Worm (Caenorhabditis elegans) whole organism, young adult: ENCODE results near the gene C39F7.1.
A peak's percentile ranks its signal among the peaks of the same experiment; 100 is the strongest.

Experiments
- C06A6.2 ChIP-seq: fragments of 200-800 bp; sonication (Bioruptor generic); conservative IDR thresholded peaks from 2 replicates; pipeline ENCODE4 v1.3.6; 2022; ENCODE audit warnings: missing genetic modification characterization, missing compliant biosample characterization
- C17E4.6 ChIP-seq: fragments of 200-800 bp; sonication (Bioruptor generic); IDR thresholded peaks from 2 replicates; pipeline ENCODE4 v1.3.6; 2022; ENCODE audit warnings: missing genetic modification reagents, missing genetic modification characterization, missing compliant biosample characterization
- D2030.7 ChIP-seq: fragments of 200-800 bp; sonication (Bioruptor generic); IDR thresholded peaks from 2 replicates; pipeline ENCODE4 v1.3.6; 2022; ENCODE audit warnings: missing genetic modification reagents, missing genetic modification characterization, missing compliant biosample characterization
- F23B12.7 ChIP-seq: sonication (generic microtip); optimal IDR thresholded peaks from 2 replicates; lab custom pipeline; 2017; ENCODE audit warnings: missing genetic modification characterization, mild to moderate bottlenecking, missing compliant biosample characterization, antibody characterized with exemption, moderate library complexity; ENCODE audit not compliant: insufficient read depth
- F37B4.10 ChIP-seq: fragments of 200-800 bp; sonication (Bioruptor generic); IDR thresholded peaks from 2 replicates; pipeline ENCODE4 v1.3.6; 2022; ENCODE audit warnings: missing genetic modification characterization, missing compliant biosample characterization
- F52B5.7 ChIP-seq: sonication (generic microtip); optimal IDR thresholded peaks from 2 replicates; lab custom pipeline; 2016; ENCODE audit warnings: mild to moderate bottlenecking, missing genetic modification characterization, missing compliant biosample characterization
- K12H6.12 ChIP-seq: fragments of 200-800 bp; sonication (Bioruptor generic); optimal IDR thresholded peaks from 2 replicates; lab custom pipeline; 2018; ENCODE audit warnings: mild to moderate bottlenecking, missing genetic modification characterization, missing compliant biosample characterization
- Y53G8AR.9 ChIP-seq: fragments of 200-800 bp; sonication (Bioruptor generic); conservative IDR thresholded peaks from 2 replicates; pipeline ENCODE4 v1.3.6; 2022; ENCODE audit warnings: missing genetic modification reagents, missing genetic modification characterization, missing compliant biosample characterization
- Y67H2A.10 ChIP-seq: fragments of 200-800 bp; sonication (Bioruptor generic); conservative IDR thresholded peaks from 2 replicates; pipeline ENCODE4 v1.3.6; 2022; ENCODE audit warnings: missing genetic modification reagents, missing genetic modification characterization, missing compliant biosample characterization
- ama-1 ChIP-seq, 3 experiments: fragments of 150-350 bp in 1 of 3; sonication (generic microtip) in 2 of 3; optimal IDR thresholded peaks; 2 replicates each; lab custom pipeline; 2014 to 2018; ENCODE audit warnings: missing biosample characterization in 2 of 3, missing genetic modification characterization in 2 of 3, missing genetic modification reagents in 2 of 3
- attf-5 ChIP-seq: fragments of 200-800 bp; sonication (Bioruptor generic); optimal IDR thresholded peaks from 2 replicates; lab custom pipeline; 2018; ENCODE audit warnings: mild to moderate bottlenecking, missing genetic modification characterization, missing compliant biosample characterization
- cebp-1 ChIP-seq, 2 experiments: fragments of 200-800 bp in 1 of 2; sonication (Bioruptor generic) in 1 of 2; sonication (generic microtip) in 1 of 2; IDR thresholded peaks in 1 of 2; optimal IDR thresholded peaks in 1 of 2; 2 replicates each; pipeline versions ENCODE4 v1.3.6 to Lab custom; 2017 to 2022; ENCODE audit warnings: missing compliant biosample characterization in 2 of 2, missing genetic modification characterization in 2 of 2, mild to moderate bottlenecking in 1 of 2, missing genetic modification reagents in 1 of 2, moderate library complexity in 1 of 2
- ceh-40 ChIP-seq: fragments of 200-800 bp; sonication (Bioruptor generic); IDR thresholded peaks from 2 replicates; pipeline ENCODE4 v1.3.6; 2022; ENCODE audit warnings: missing genetic modification characterization, missing compliant biosample characterization
- ceh-91 ChIP-seq: fragments of 200-800 bp; sonication (Bioruptor generic); IDR thresholded peaks from 2 replicates; pipeline ENCODE4 v1.3.6; 2022; ENCODE audit warnings: missing genetic modification reagents, missing genetic modification characterization, missing compliant biosample characterization
- dox-1 ChIP-seq: fragments of 200-800 bp; sonication (Bioruptor generic); IDR thresholded peaks from 2 replicates; pipeline ENCODE4 v1.3.6; 2022; ENCODE audit warnings: missing genetic modification reagents, missing genetic modification characterization, missing compliant biosample characterization
- dpl-1 ChIP-seq: fragments of 150-350 bp; optimal IDR thresholded peaks from 2 replicates; lab custom pipeline; 2014; ENCODE audit warnings: missing biosample characterization, missing genetic modification reagents, missing genetic modification characterization
- hlh-12 ChIP-seq: sonication (generic microtip); optimal IDR thresholded peaks from 2 replicates; lab custom pipeline; 2016; ENCODE audit warnings: missing genetic modification characterization, missing compliant biosample characterization
- hmg-1.2 ChIP-seq: fragments of 200-800 bp; sonication (Bioruptor generic); IDR thresholded peaks from 2 replicates; pipeline ENCODE4 v1.3.6; 2022; ENCODE audit warnings: missing genetic modification reagents, missing genetic modification characterization, missing compliant biosample characterization
- let-607 ChIP-seq, 2 experiments: fragments of 200-800 bp in 1 of 2; sonication (Bioruptor generic) in 1 of 2; sonication (generic microtip) in 1 of 2; optimal IDR thresholded peaks; 2 replicates each; lab custom pipeline; 2016 to 2018; ENCODE audit warnings: mild to moderate bottlenecking in 2 of 2, missing compliant biosample characterization in 2 of 2, missing genetic modification characterization in 2 of 2, moderate library complexity in 2 of 2, missing genotype in 1 of 2
- lin-35 ChIP-seq, 3 experiments: fragments of 150-350 bp in 2 of 3; sonication (generic microtip) in 1 of 3; optimal IDR thresholded peaks; 2 replicates each; lab custom pipeline; 2014 to 2018; ENCODE audit warnings: missing biosample characterization in 3 of 3, missing genetic modification characterization in 3 of 3, missing genetic modification reagents in 3 of 3
- lin-40 ChIP-seq: sonication (generic microtip); optimal IDR thresholded peaks from 2 replicates; lab custom pipeline; 2016; ENCODE audit warnings: missing genetic modification characterization, mild to moderate bottlenecking, missing compliant biosample characterization, missing genotype, missing genetic modification reagents
- lin-54 ChIP-seq: fragments of 200-800 bp; sonication (Bioruptor generic); optimal IDR thresholded peaks from 2 replicates; lab custom pipeline; 2018; ENCODE audit warnings: mild to moderate bottlenecking, missing genetic modification characterization, missing compliant biosample characterization
- lsl-1 ChIP-seq: fragments of 200-800 bp; sonication (Bioruptor generic); optimal IDR thresholded peaks from 2 replicates; lab custom pipeline; 2018; ENCODE audit warnings: mild to moderate bottlenecking, missing genetic modification characterization, moderate library complexity, missing compliant biosample characterization
- lsy-27 ChIP-seq: sonication (generic microtip); optimal IDR thresholded peaks from 2 replicates; lab custom pipeline; 2017; ENCODE audit warnings: missing genetic modification characterization, mild to moderate bottlenecking, missing compliant biosample characterization, antibody characterized with exemption, missing genotype, borderline replicate concordance; ENCODE audit not compliant: insufficient read depth
- madf-10 ChIP-seq: sonication (generic microtip); optimal IDR thresholded peaks from 2 replicates; lab custom pipeline; 2016; ENCODE audit warnings: mild to moderate bottlenecking, missing genetic modification characterization, missing compliant biosample characterization
- madf-3 ChIP-seq: fragments of 200-800 bp; sonication (Bioruptor generic); IDR thresholded peaks from 2 replicates; pipeline ENCODE4 v1.3.6; 2022; ENCODE audit warnings: missing genetic modification reagents, missing genetic modification characterization, missing compliant biosample characterization
- mcd-1 ChIP-seq: fragments of 200-800 bp; sonication (Bioruptor generic); IDR thresholded peaks from 2 replicates; pipeline ENCODE4 v1.3.6; 2022; ENCODE audit warnings: missing genetic modification reagents, missing genetic modification characterization, missing compliant biosample characterization
- nfya-1 ChIP-seq: sonication (generic microtip); optimal IDR thresholded peaks from 2 replicates; lab custom pipeline; 2017; ENCODE audit warnings: antibody characterized with exemption, missing compliant biosample characterization, missing genetic modification characterization, borderline replicate concordance; ENCODE audit not compliant: insufficient read depth
- nhr-80 ChIP-seq: sonication (generic microtip); optimal IDR thresholded peaks from 2 replicates; lab custom pipeline; 2016; ENCODE audit warnings: missing genetic modification characterization, missing compliant biosample characterization
- pbrm-1 ChIP-seq: fragments of 200-800 bp; sonication (Bioruptor generic); IDR thresholded peaks from 2 replicates; pipeline ENCODE4 v1.3.6; 2022; ENCODE audit warnings: missing genetic modification reagents, missing genetic modification characterization, missing compliant biosample characterization
- sdz-38 ChIP-seq: sonication (generic microtip); optimal IDR thresholded peaks from 2 replicates; lab custom pipeline; 2016; ENCODE audit warnings: missing genotype, missing genetic modification characterization, missing compliant biosample characterization
- sea-2 ChIP-seq: fragments of 200-800 bp; sonication (Bioruptor generic); IDR thresholded peaks from 2 replicates; pipeline ENCODE4 v1.3.6; 2022; ENCODE audit warnings: missing genetic modification characterization, missing compliant biosample characterization
- snpc-4 ChIP-seq, 5 experiments: fragments of 150-350 bp in 1 of 5; sonication (generic microtip) in 4 of 5; optimal IDR thresholded peaks; 2 replicates each; lab custom pipeline; 2014 to 2018; ENCODE audit warnings: missing genetic modification characterization in 5 of 5, missing biosample characterization in 3 of 5, antibody characterized with exemption in 2 of 5, mild to moderate bottlenecking in 2 of 5, missing compliant biosample characterization in 2 of 5, missing genotype in 2 of 5, moderate library complexity in 2 of 5, missing genetic modification reagents in 1 of 5
- tbp1 ChIP-seq: fragments of 200-800 bp; sonication (Bioruptor generic); optimal IDR thresholded peaks from 2 replicates; lab custom pipeline; 2018; ENCODE audit warnings: mild to moderate bottlenecking, missing genetic modification characterization, missing compliant biosample characterization
- zfh-2 ChIP-seq: fragments of 200-800 bp; sonication (Bioruptor generic); conservative IDR thresholded peaks from 2 replicates; pipeline ENCODE4 v1.3.6; 2022; ENCODE audit warnings: missing genetic modification reagents, missing genetic modification characterization, missing compliant biosample characterization
- ztf-18 ChIP-seq: sonication (generic microtip); optimal IDR thresholded peaks from 2 replicates; lab custom pipeline; 2016; ENCODE audit warnings: missing genotype, mild to moderate bottlenecking, missing genetic modification characterization, missing compliant biosample characterization

C39F7.1 gene

DNA sequence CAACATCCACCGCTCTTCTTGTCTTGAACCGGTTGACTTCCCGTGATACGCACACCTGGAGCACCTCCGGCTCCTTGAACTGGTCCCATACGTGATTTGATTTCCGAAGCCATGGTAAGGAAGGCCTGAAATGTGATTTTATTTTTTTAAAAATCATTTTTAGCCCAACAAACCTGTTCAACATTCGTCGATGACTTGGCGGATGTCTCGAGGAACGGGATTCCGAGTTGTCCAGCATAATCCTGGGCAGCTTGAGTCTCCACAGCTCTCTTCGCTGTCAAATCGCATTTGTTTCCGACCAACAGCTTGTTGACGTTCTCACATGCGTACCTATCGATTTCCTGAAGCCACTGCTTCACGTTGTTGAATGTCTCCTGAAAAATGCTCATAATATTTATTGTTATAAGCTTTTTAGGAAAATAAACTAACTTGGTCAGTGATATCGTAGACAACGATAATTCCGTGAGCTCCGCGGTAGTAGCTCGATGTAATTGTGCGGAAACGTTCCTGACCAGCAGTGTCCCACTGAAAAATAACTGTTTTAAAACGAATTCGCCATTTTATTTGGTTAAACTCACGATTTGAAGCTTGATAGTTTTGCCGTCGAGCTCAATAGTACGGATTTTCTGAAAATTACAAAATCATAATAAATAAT, 3.1 kb downstream of the C39F7.1 start (continued):
- no peak for TF ChIP-seq C17E4.6 (GFP tag; lab: Robert Waterston, UW)
- no peak for TF ChIP-seq sdz-38
- no peak for TF ChIP-seq nfya-1 (tag; lab: Kevin White, UChicago)
- TF ChIP-seq lin-40, result no peak
- TF ChIP-seq sea-2, result no peak
- no peak for TF ChIP-seq Y53G8AR.9

ce11 chrV:1263939-1264823, 4.0 kb downstream of the C39F7.1 start, which contains the start of the genes rab-1 and C39F7.5:
rab-1 (minus strand) TSS chrV:1263989.
C39F7.5 (plus strand) TSS chrV:1264773.
- peak; percentile 2 for TF ChIP-seq ztf-18 (tag; lab: Kevin White, UChicago)
- peak; percentile 53 for TF ChIP-seq madf-10 (tag; lab: Kevin White, UChicago)
- TF ChIP-seq K12H6.12 (tag; lab: Kevin White, UChicago), result peak; percentile 43
- TF ChIP-seq tbp1 (GFP tag; lab: Kevin White, UChicago), result peak; percentile 23
- TF ChIP-seq Y67H2A.10, result peak; percentile 65; the same call in 1 of the 2 replicates
- TF ChIP-seq nhr-80 (tag; lab: Kevin White, UChicago), result peak; percentile 43
- TF ChIP-seq madf-3 (GFP tag; lab: Robert Waterston, UW), result peak; percentile 83
- peak; percentile 51; the same call in 1 of the 2 replicates for TF ChIP-seq pbrm-1 (GFP tag; lab: Robert Waterston, UW)
- no peak for TF ChIP-seq F37B4.10 (GFP tag; lab: Robert Waterston, UW)
- TF ChIP-seq let-607 (tag; optimal IDR thresholded peaks at IDR 0.05; lab: Kevin White, UChicago), result peak; percentile 82 to 90
- no peak for TF ChIP-seq ceh-40
- TF ChIP-seq D2030.7, result peak; percentile 40; the same call in 1 of the 2 replicates
- peak; percentile 92 for TF ChIP-seq mcd-1 (GFP tag; lab: Robert Waterston, UW)
- peak; percentile 3 for TF ChIP-seq dpl-1 (GFP tag; lab: Kevin White, UChicago)
- TF ChIP-seq F23B12.7 (tag; lab: Kevin White, UChicago), result peak; percentile 65
- TF ChIP-seq dox-1 (GFP tag; lab: Robert Waterston, UW), result peak; percentile 73
- TF ChIP-seq hlh-12 (tag; lab: Kevin White, UChicago), result no peak
- TF ChIP-seq lsy-27 (tag; lab: Kevin White, UChicago), result no peak
- TF ChIP-seq hmg-1.2 (GFP tag; lab: Robert Waterston, UW), result peak; percentile 49; the same call in 1 of the 2 replicates
- TF ChIP-seq cebp-1 (GFP tag; IDR thresholded peaks at IDR 0.05; lab: Robert Waterston, UW), result no peak
- peak; percentile 81 for TF ChIP-seq cebp-1 (tag; optimal IDR thresholded peaks at IDR 0.05; lab: Kevin White, UChicago)
- TF ChIP-seq lin-54, result peak; percentile 40
- no peak for TF ChIP-seq C06A6.2 (GFP tag; lab: Robert Waterston, UW)
- peak; percentile 78 for TF ChIP-seq zfh-2
- 0 out of 2 replicates have a peak, but pooled peaks have one; percentile 15 for TF ChIP-seq ceh-91 (GFP tag; lab: Robert Waterston, UW)
- peak; percentile 65 for TF ChIP-seq ama-1 (optimal IDR thresholded peaks at IDR 0.05; lab: Kevin White, UChicago)
- no peak for TF ChIP-seq ama-1 (GFP tag; optimal IDR thresholded peaks at IDR 0.05; lab: Kevin White, UChicago)
- TF ChIP-seq F52B5.7, result no peak
- TF ChIP-seq attf-5, result peak; percentile 88
- TF ChIP-seq lsl-1 (GFP tag; lab: Kevin White, UChicago), result peak; percentile 25
- peak; percentile 15 for TF ChIP-seq snpc-4 (GFP tag; optimal IDR thresholded peaks at IDR 0.05; lab: Kevin White, UChicago)
- peak in 3 of 4 experiments; percentile 11 to 66 (median 13) for TF ChIP-seq snpc-4 (tag; optimal IDR thresholded peaks at IDR 0.05; lab: Kevin White, UChicago)
- TF ChIP-seq lin-35 (GFP tag; optimal IDR thresholded peaks at IDR 0.05; lab: Kevin White, UChicago), result peak in 1 of 3 experiments; percentile 32
